Fruit fly (Drosophila melanogaster) whole organism, embryonic: ENCODE measurements around the gene Spn28Db.

Experiments
- Blimp-1 ChIP-seq: fragments of 200-800 bp; sonication (Bioruptor generic); optimal IDR thresholded peaks from 3 replicates; lab custom pipeline; 2018; ENCODE audit warnings: missing biosample characterization, missing genetic modification characterization, mild to moderate bottlenecking, moderate library complexity, missing genetic modification reagents
- CG12219 ChIP-seq: fragments of 200-800 bp; sonication (Bioruptor generic); optimal IDR thresholded peaks from 3 replicates; lab custom pipeline; 2018; ENCODE audit warnings: missing biosample characterization, mild to moderate bottlenecking, missing genetic modification characterization
- CG13123 ChIP-seq: fragments of 200-800 bp; sonication (Bioruptor generic); optimal IDR thresholded peaks from 2 replicates; lab custom pipeline; 2016; ENCODE audit warnings: missing biosample characterization, missing genetic modification characterization
- CG14441 ChIP-seq: fragments of 200-800 bp; sonication (Bioruptor generic); IDR thresholded peaks from 2 replicates; pipeline ENCODE4 v1.3.6; 2022; ENCODE audit warnings: missing biosample characterization, missing genetic modification characterization
- CG17612 ChIP-seq: fragments of 200-800 bp; sonication (Bioruptor generic); IDR thresholded peaks from 2 replicates; pipeline ENCODE4 v1.3.6; 2022; ENCODE audit warnings: missing biosample characterization, missing genetic modification characterization
- CG18619 ChIP-seq: fragments of 200-800 bp; sonication (Bioruptor generic); optimal IDR thresholded peaks from 3 replicates; lab custom pipeline; 2017; ENCODE audit warnings: missing biosample characterization, mild to moderate bottlenecking, missing genetic modification characterization
- CG2129 ChIP-seq: fragments of 200-800 bp; sonication (Bioruptor generic); IDR thresholded peaks from 2 replicates; pipeline ENCODE4 v1.3.6; 2022; ENCODE audit warnings: missing biosample characterization, missing genetic modification characterization; ENCODE audit not compliant: partially characterized antibody
- CG2712 ChIP-seq: fragments of 200-800 bp; optimal IDR thresholded peaks from 3 replicates; lab custom pipeline; 2019; ENCODE audit warnings: missing biosample characterization, mild to moderate bottlenecking, missing genetic modification characterization, moderate library complexity
- CG3065 ChIP-seq: fragments of 200-800 bp; sonication (Bioruptor generic); optimal IDR thresholded peaks from 2 replicates; lab custom pipeline; 2016; ENCODE audit warnings: missing biosample characterization, missing genetic modification characterization
- CG3281 ChIP-seq: fragments of 200-800 bp; sonication (Bioruptor generic); optimal IDR thresholded peaks from 3 replicates; lab custom pipeline; 2017; ENCODE audit warnings: missing biosample characterization, mild to moderate bottlenecking, missing genetic modification characterization
- CG33557 ChIP-seq: fragments of 200-800 bp; sonication (Bioruptor generic); optimal IDR thresholded peaks from 2 replicates; lab custom pipeline; 2019; ENCODE audit warnings: missing biosample characterization, mild to moderate bottlenecking, missing genetic modification characterization, moderate library complexity
- CG3407 ChIP-seq: fragments of 200-800 bp; sonication (Bioruptor generic); optimal IDR thresholded peaks from 2 replicates; lab custom pipeline; 2018; ENCODE audit warnings: missing biosample characterization, mild to moderate bottlenecking, missing genetic modification characterization
- CG34422 ChIP-seq: fragments of 200-800 bp; sonication (Bioruptor generic); IDR thresholded peaks from 3 replicates; pipeline ENCODE4 v1.3.6; 2022; ENCODE audit warnings: missing biosample characterization, missing genetic modification characterization
- CG3726 ChIP-seq: fragments of 200-800 bp; sonication (Bioruptor generic); IDR thresholded peaks from 3 replicates; pipeline ENCODE4, ENCODE4 v1.3.6; 2022; ENCODE audit warnings: missing biosample characterization, missing genetic modification characterization
- CG4404 ChIP-seq: fragments of 200-800 bp; sonication (Bioruptor generic); IDR thresholded peaks from 2 replicates; pipeline ENCODE4 v1.3.6; 2022; ENCODE audit warnings: missing biosample characterization, missing genetic modification characterization
- CG5953 ChIP-seq: fragments of 200-800 bp; sonication (Bioruptor generic); IDR thresholded peaks from 2 replicates; pipeline ENCODE4 v1.3.6; 2022; ENCODE audit warnings: missing biosample characterization, missing genetic modification characterization
- CG6254 ChIP-seq: fragments of 200-800 bp; sonication (Bioruptor generic); optimal IDR thresholded peaks from 3 replicates; lab custom pipeline; 2017; ENCODE audit warnings: mild to moderate bottlenecking, missing biosample characterization, missing genetic modification reagents, missing genetic modification characterization
- CG6272 ChIP-seq: fragments of 200-800 bp; sonication (Bioruptor generic); IDR thresholded peaks from 2 replicates; pipeline ENCODE4 v1.3.6; 2022; ENCODE audit warnings: missing biosample characterization, missing genetic modification characterization
- CG6791 ChIP-seq: fragments of 200-800 bp; sonication (Bioruptor generic); IDR thresholded peaks from 3 replicates; pipeline ENCODE4 v1.3.6; 2022; ENCODE audit warnings: missing biosample characterization, missing genetic modification characterization; ENCODE audit not compliant: partially characterized antibody
- CG7271 ChIP-seq: fragments of 200-800 bp; sonication (Bioruptor generic); optimal IDR thresholded peaks from 2 replicates; lab custom pipeline; 2018; ENCODE audit warnings: missing biosample characterization, mild to moderate bottlenecking, missing genetic modification characterization, moderate library complexity
- CG9932 ChIP-seq: fragments of 200-800 bp; sonication (Bioruptor generic); IDR thresholded peaks from 2 replicates; pipeline ENCODE4 v1.3.6; 2022; ENCODE audit warnings: missing biosample characterization, missing genetic modification characterization
- Camta ChIP-seq: fragments of 200-800 bp; sonication (Bioruptor generic); optimal IDR thresholded peaks from 2 replicates; lab custom pipeline; 2016; ENCODE audit warnings: missing biosample characterization, missing genetic modification characterization
- E2f2 ChIP-seq: fragments of 200-800 bp; sonication (Bioruptor generic); IDR thresholded peaks from 2 replicates; pipeline ENCODE4 v1.3.6; 2022; ENCODE audit warnings: missing biosample characterization, missing genetic modification characterization
- HLH54F ChIP-seq: fragments of 200-800 bp; sonication (Bioruptor generic); optimal IDR thresholded peaks from 3 replicates; lab custom pipeline; 2016; ENCODE audit warnings: missing biosample characterization, missing genetic modification characterization
- MTF-1 ChIP-seq: fragments of 200-800 bp; sonication (Bioruptor generic); optimal IDR thresholded peaks from 2 replicates; lab custom pipeline; 2018; ENCODE audit warnings: missing biosample characterization, mild to moderate bottlenecking, missing genetic modification characterization, borderline replicate concordance
- Opbp ChIP-seq: fragments of 200-800 bp; sonication (Bioruptor generic); IDR thresholded peaks from 3 replicates; pipeline ENCODE4 v1.3.6; 2022; ENCODE audit warnings: missing biosample characterization, missing genetic modification characterization; ENCODE audit not compliant: partially characterized antibody
- PHDP ChIP-seq: fragments of 200-800 bp; sonication (Bioruptor generic); optimal IDR thresholded peaks from 3 replicates; lab custom pipeline; 2018; ENCODE audit warnings: missing biosample characterization, mild to moderate bottlenecking, missing genetic modification characterization, moderate library complexity
- Pdp1 ChIP-seq, 2 experiments: fragments of 200-800 bp; sonication (Bioruptor generic); optimal IDR thresholded peaks; 3 replicates each; lab custom pipeline; 2016; ENCODE audit warnings: missing biosample characterization in 2 of 2, missing genetic modification characterization in 2 of 2, mild to moderate bottlenecking in 1 of 2, moderate library complexity in 1 of 2
- Sox100B ChIP-seq: fragments of 200-800 bp; sonication (Bioruptor generic); optimal IDR thresholded peaks from 3 replicates; lab custom pipeline; 2018; ENCODE audit warnings: missing biosample characterization, mild to moderate bottlenecking, missing genetic modification characterization
- Sry-β ChIP-seq: fragments of 200-800 bp; sonication (Bioruptor generic); optimal IDR thresholded peaks from 2 replicates; lab custom pipeline; 2018; ENCODE audit warnings: missing biosample characterization, mild to moderate bottlenecking, missing genetic modification characterization, moderate library complexity
- Sry-δ ChIP-seq: fragments of 200-800 bp; sonication (Bioruptor generic); optimal IDR thresholded peaks from 2 replicates; lab custom pipeline; 2016; ENCODE audit warnings: missing biosample characterization, missing genetic modification characterization
- br ChIP-seq: fragments of >200 bp; optimal IDR thresholded peaks from 2 replicates; lab custom pipeline; 2017
- bsh ChIP-seq, 2 experiments: fragments of 200-800 bp; sonication (Bioruptor generic); optimal IDR thresholded peaks; 2 replicates each; lab custom pipeline; 2017 to 2018; ENCODE audit warnings: mild to moderate bottlenecking in 2 of 2, missing biosample characterization in 2 of 2, missing genetic modification characterization in 2 of 2, moderate library complexity in 1 of 2
- chinmo ChIP-seq: fragments of 200-800 bp; sonication (Bioruptor generic); IDR thresholded peaks from 4 replicates; pipeline ENCODE4 v1.3.6; 2022; ENCODE audit warnings: missing biosample characterization, missing genetic modification characterization; ENCODE audit not compliant: partially characterized antibody
- croc ChIP-seq: fragments of 200-800 bp; sonication (Bioruptor generic); conservative IDR thresholded peaks from 3 replicates; pipeline ENCODE4 v1.3.6; 2022; ENCODE audit warnings: missing biosample characterization, missing genetic modification characterization
- dm ChIP-seq: fragments of 200-800 bp; sonication (Bioruptor generic); optimal IDR thresholded peaks from 3 replicates; lab custom pipeline; 2016; ENCODE audit warnings: missing biosample characterization, missing genetic modification characterization
- emc ChIP-seq: fragments of 200-800 bp; sonication (Bioruptor generic); optimal IDR thresholded peaks from 2 replicates; lab custom pipeline; 2016; ENCODE audit warnings: missing biosample characterization, missing genetic modification characterization
- esg ChIP-seq: fragments of 200-800 bp; sonication (Bioruptor generic); conservative IDR thresholded peaks from 2 replicates; pipeline ENCODE4 v1.3.6; 2022; ENCODE audit warnings: missing biosample characterization, missing genetic modification characterization
- eve ChIP-seq, 2 experiments: fragments of >200 bp; optimal IDR thresholded peaks; 2 replicates each; lab custom pipeline; 2017; ENCODE audit warnings: missing biosample characterization in 2 of 2, missing genetic modification characterization in 2 of 2
- gsb-n ChIP-seq: fragments of 200-800 bp; sonication (Bioruptor generic); optimal IDR thresholded peaks from 3 replicates; lab custom pipeline; 2018; ENCODE audit warnings: missing biosample characterization, mild to moderate bottlenecking, missing genetic modification characterization
- kay ChIP-seq: fragments of 200-800 bp; sonication (Bioruptor generic); optimal IDR thresholded peaks from 2 replicates; lab custom pipeline; 2016; ENCODE audit warnings: missing biosample characterization, missing genetic modification characterization
- lbe ChIP-seq: fragments of 200-800 bp; sonication (Bioruptor generic); optimal IDR thresholded peaks from 2 replicates; lab custom pipeline; 2016; ENCODE audit warnings: missing biosample characterization, mild to moderate bottlenecking, missing genetic modification characterization
- nau ChIP-seq: fragments of 200-800 bp; sonication (Bioruptor generic); optimal IDR thresholded peaks from 3 replicates; lab custom pipeline; 2017; ENCODE audit warnings: missing biosample characterization, mild to moderate bottlenecking, missing genetic modification characterization, missing genetic modification reagents
- nerfin-2 ChIP-seq: fragments of 200-800 bp; sonication (Bioruptor generic); IDR thresholded peaks from 2 replicates; pipeline ENCODE4 v1.3.6; 2022; ENCODE audit warnings: missing biosample characterization, missing genetic modification characterization; ENCODE audit not compliant: partially characterized antibody
- onecut ChIP-seq: fragments of 200-800 bp; sonication (Bioruptor generic); IDR thresholded peaks from 2 replicates; pipeline ENCODE4 v1.3.6; 2022; ENCODE audit warnings: missing biosample characterization, missing genetic modification characterization
- pan ChIP-seq, 4 experiments: fragments of >200 bp in 3 of 4; fragments of 200-800 bp in 1 of 4; sonication (Bioruptor generic) in 1 of 4; optimal IDR thresholded peaks in 3 of 4; IDR thresholded peaks in 1 of 4; 2 replicates each; pipeline versions ENCODE4 v1.3.6 to Lab custom; 2017 to 2022; ENCODE audit warnings: missing biosample characterization in 2 of 4, missing genetic modification characterization in 2 of 4, mixed read lengths in 1 of 4
- pros ChIP-seq: fragments of 200-800 bp; sonication (Bioruptor generic); optimal IDR thresholded peaks from 3 replicates; lab custom pipeline; 2019; ENCODE audit warnings: missing biosample characterization, mild to moderate bottlenecking, missing genetic modification characterization, moderate library complexity
- pum ChIP-seq: fragments of 200-800 bp; sonication (Bioruptor generic); optimal IDR thresholded peaks from 2 replicates; lab custom pipeline; 2016; ENCODE audit warnings: missing biosample characterization, missing genetic modification characterization
- salm ChIP-seq: fragments of 200-800 bp; sonication (Bioruptor generic); optimal IDR thresholded peaks from 2 replicates; lab custom pipeline; 2018; ENCODE audit warnings: missing biosample characterization, mild to moderate bottlenecking, missing genetic modification characterization
- tap ChIP-seq: fragments of 200-800 bp; optimal IDR thresholded peaks from 3 replicates; lab custom pipeline; 2019; ENCODE audit warnings: missing biosample characterization, mild to moderate bottlenecking, missing genetic modification characterization, moderate library complexity
- twi ChIP-seq: fragments of 200-800 bp; optimal IDR thresholded peaks from 2 replicates; lab custom pipeline; 2019; ENCODE audit warnings: missing biosample characterization, mild to moderate bottlenecking, missing genetic modification characterization, moderate library complexity

The Spn28Db gene

dm6 chr2L:7885271-7885670 lies 5.2 kb downstream of the Spn28Db start, which contains the start of the genes SmE and CG34132 (continued):
- TF ChIP-seq CG34422 (GFP tag; lab: Robert Waterston, UW) (peak; percentile 70; the same call in 1 of the 3 replicates), gsb-n (tag; lab: Kevin White, UChicago) (no peak), CG33557 (GFP tag; lab: Kevin White, UChicago) (no peak), salm (tag; lab: Kevin White, UChicago) (no peak), lbe (no peak), HLH54F (GFP tag; lab: Kevin White, UChicago) (no peak), CG6272 (GFP tag; lab: Robert Waterston, UW) (no peak), Sry-β (GFP tag; lab: Kevin White, UChicago) (no peak), croc (GFP tag; lab: Robert Waterston, UW) (no peak), CG2129 (GFP tag; lab: Robert Waterston, UW) (peak; percentile 84), E2f2 (GFP tag; lab: Robert Waterston, UW) (peak; percentile 66), CG6254 (no peak), tap (no peak), nerfin-2 (GFP tag; lab: Robert Waterston, UW) (peak; percentile 91), Opbp (GFP tag; lab: Robert Waterston, UW) (peak; percentile 98), CG12219 (GFP tag; lab: Kevin White, UChicago) (no peak), CG18619 (GFP tag; lab: Kevin White, UChicago) (no peak), CG4404 (GFP tag; lab: Robert Waterston, UW) (no peak), pros (GFP tag; lab: Kevin White, UChicago) (no peak), dm (GFP tag; lab: Kevin White, UChicago) (peak; percentile 31), CG7271 (no peak), CG5953 (GFP tag; lab: Robert Waterston, UW) (no peak), br (lab: Kevin White, UChicago) (no peak), pan (optimal IDR thresholded peaks at IDR 0.05; lab: Kevin White, UChicago) (no peak), pan (GFP tag; optimal IDR thresholded peaks at IDR 0.05 in 1 of 2, IDR thresholded peaks at IDR 0.05 in 1 of 2) (no peak), CG2712 (tag; lab: Kevin White, UChicago) (no peak), CG6791 (GFP tag; lab: Robert Waterston, UW) (peak; percentile 99), CG3726 (GFP tag; lab: Robert Waterston, UW) (no peak), PHDP (tag; lab: Kevin White, UChicago) (no peak), esg (GFP tag; lab: Robert Waterston, UW) (no peak), bsh (GFP tag; optimal IDR thresholded peaks at IDR 0.05; lab: Kevin White, UChicago) (no peak), kay (no peak), nau (no peak), Pdp1 (GFP tag; optimal IDR thresholded peaks at IDR 0.05; lab: Kevin White, UChicago) (peak in 1 of 2 experiments; percentile 54), CG14441 (GFP tag; lab: Robert Waterston, UW) (no peak), twi (tag; lab: Kevin White, UChicago) (no peak), onecut (GFP tag; lab: Robert Waterston, UW) (no peak), Camta (no peak), CG3281 (GFP tag; lab: Kevin White, UChicago) (no peak), CG9932 (GFP tag; lab: Robert Waterston, UW) (no peak), eve (GFP tag; optimal IDR thresholded peaks at IDR 0.05; lab: Kevin White, UChicago) (no peak), Blimp-1 (GFP tag; lab: Kevin White, UChicago) (no peak), CG13123 (GFP tag; lab: Kevin White, UChicago) (no peak), CG17612 (GFP tag; lab: Robert Waterston, UW) (no peak), Sox100B (GFP tag; lab: Kevin White, UChicago) (no peak), pum (GFP tag; lab: Kevin White, UChicago) (no peak), MTF-1 (GFP tag; lab: Kevin White, UChicago) (no peak), chinmo (peak; percentile 97), emc (GFP tag; lab: Kevin White, UChicago) (no peak), CG3065 (GFP tag; lab: Kevin White, UChicago) (no peak), Sry-δ (GFP tag; lab: Kevin White, UChicago) (peak; percentile 79), CG3407 (GFP tag; lab: Kevin White, UChicago) (no peak)
